Fruit fly (Drosophila melanogaster) whole organism, embryonic: ENCODE data around the gene CG31089.

Experiments used
- CG18262 ChIP-seq: fragments of 200-800 bp; optimal IDR thresholded peaks from 3 replicates; lab custom pipeline; 2019; ENCODE audit warnings: missing biosample characterization, mild to moderate bottlenecking, missing genetic modification characterization, moderate library complexity
- CG7928 ChIP-seq: fragments of 200-800 bp; sonication (Bioruptor generic); optimal IDR thresholded peaks from 2 replicates; lab custom pipeline; 2017; ENCODE audit warnings: missing biosample characterization, mild to moderate bottlenecking, missing genetic modification characterization
- HmgD ChIP-seq: fragments of 200-800 bp; sonication (Bioruptor generic); optimal IDR thresholded peaks from 3 replicates; lab custom pipeline; 2016; ENCODE audit warnings: missing biosample characterization, missing genetic modification characterization
- PHDP ChIP-seq: fragments of 200-800 bp; sonication (Bioruptor generic); optimal IDR thresholded peaks from 3 replicates; lab custom pipeline; 2018; ENCODE audit warnings: missing biosample characterization, mild to moderate bottlenecking, missing genetic modification characterization, moderate library complexity
- Xbp1 ChIP-seq: fragments of 200-800 bp; sonication (Bioruptor generic); optimal IDR thresholded peaks from 3 replicates; lab custom pipeline; 2016; ENCODE audit warnings: missing biosample characterization, mild to moderate bottlenecking, missing genetic modification characterization
- hb ChIP-seq: fragments of 200-800 bp; sonication (Bioruptor generic); IDR thresholded peaks from 3 replicates; pipeline ENCODE4 v1.3.6; 2022; ENCODE audit warnings: missing biosample characterization, missing genetic modification characterization; ENCODE audit not compliant: partially characterized antibody
- z ChIP-seq: fragments of 200-800 bp; sonication (Bioruptor generic); IDR thresholded peaks from 3 replicates; pipeline ENCODE4 v1.3.6; 2022; ENCODE audit warnings: missing biosample characterization, missing genetic modification characterization

dm6 chr3R:25893272-25893671 lies 9.2 kb upstream of the CG31089 start, which contains the start of gene CG5913:
- no peak for TF ChIP-seq hb (GFP tag; lab: Robert Waterston, UW)
- no peak for TF ChIP-seq CG7928 (GFP tag; lab: Kevin White, UChicago)
- TF ChIP-seq Xbp1 (GFP tag; lab: Kevin White, UChicago) = no peak
- TF ChIP-seq z (GFP tag; lab: Robert Waterston, UW) = no peak
- TF ChIP-seq PHDP (tag; lab: Kevin White, UChicago) = no peak
- no peak for TF ChIP-seq HmgD (GFP tag; lab: Kevin White, UChicago)
- TF ChIP-seq CG18262 = no peak
